Worm (Caenorhabditis elegans): ENCODE measurements around the gene K02C4.3.

DNA sequence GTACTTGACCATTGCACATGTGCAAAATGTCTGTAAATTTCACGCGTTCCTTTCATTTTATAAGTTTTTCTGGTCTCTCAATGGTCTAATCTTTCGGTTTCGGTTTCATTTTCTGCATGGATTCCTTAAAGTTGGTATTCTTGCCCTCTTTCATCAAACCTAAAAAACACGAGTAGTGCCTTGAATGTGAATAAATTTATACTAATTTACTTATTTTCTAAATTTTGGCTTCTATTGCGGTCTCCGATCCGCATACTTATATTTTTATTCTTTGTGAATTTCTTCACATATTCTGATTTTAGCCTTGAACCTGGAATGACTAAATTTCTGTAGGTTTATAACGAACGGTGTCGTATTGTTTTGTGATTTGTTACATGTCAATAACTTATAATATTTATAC, 20.7 kb downstream of the K02C4.3 start, which contains the start of gene pdha-1:
- TF ChIP-seq swsn-7 (tag; optimal IDR thresholded peaks at IDR 0.05) (no peak), ama-1 (optimal IDR thresholded peaks at IDR 0.05) (no peak), nhr-28 (tag; optimal IDR thresholded peaks at IDR 0.05) (no peak), unc-62 (GFP tag; optimal IDR thresholded peaks at IDR 0.05) (no peak), unc-86 (tag; optimal IDR thresholded peaks at IDR 0.05) (no peak), lin-15B (tag; optimal IDR thresholded peaks at IDR 0.05) (no peak), fkh-8 (tag; optimal IDR thresholded peaks at IDR 0.05) (no peak), fos-1 (tag; optimal IDR thresholded peaks at IDR 0.05) (no peak), sox-4 (tag; optimal IDR thresholded peaks at IDR 0.05) (no peak), lsy-2 (tag; optimal IDR thresholded peaks at IDR 0.05) (no peak), pqm-1 (tag; optimal IDR thresholded peaks at IDR 0.05) (no peak), blmp-1 (tag; optimal IDR thresholded peaks at IDR 0.05) (no peak), nhr-77 (tag; optimal IDR thresholded peaks at IDR 0.05) (no peak), unc-98 (GFP tag; IDR thresholded peaks at IDR 0.05) (no peak)
